Worm (Caenorhabditis elegans): ENCODE results near the gene cysl-1.

The cysl-1 gene

ce11 chrX:9984889-9985404, 30.6 kb upstream of the cysl-1 start, which contains the start of gene F19C6.5:
F19C6.5 (minus strand) TSS chrX:9984939.
- TF ChIP-seq nhr-28 (tag; optimal IDR thresholded peaks at IDR 0.05) = peak; percentile 95
- no peak for TF ChIP-seq daf-16 (GFP tag; optimal IDR thresholded peaks at IDR 0.05)
- peak; percentile 92 for TF ChIP-seq daf-16 (tag; optimal IDR thresholded peaks at IDR 0.05)
- peak; percentile 18 for TF ChIP-seq pqm-1 (tag; optimal IDR thresholded peaks at IDR 0.05)
- peak; percentile 22 for TF ChIP-seq dve-1 (tag; optimal IDR thresholded peaks at IDR 0.05; ENCODE audit: insufficient read depth)
- TF ChIP-seq nhr-48 (tag; optimal IDR thresholded peaks at IDR 0.05) = no peak

ce11 chrX:9981259-9981658, 26.9 kb upstream of the cysl-1 start:
- TF ChIP-seq nhr-25 (tag; optimal IDR thresholded peaks at IDR 0.05; ENCODE audit: borderline replicate concordance, insufficient read depth) (no peak), fkh-10 (GFP tag; optimal IDR thresholded peaks at IDR 0.05) (peak; percentile 74)

ce11 chrX:9976206-9976605, 21.9 kb upstream of the cysl-1 start, which contains the start of gene mgl-1:
mgl-1 (minus strand) TSS chrX:9976306.
- TF ChIP-seq vab-7 (GFP tag; IDR thresholded peaks at IDR 0.05) (no peak), daf-12 (tag; optimal IDR thresholded peaks at IDR 0.05) (peak; percentile 4), hif-1 (tag; optimal IDR thresholded peaks at IDR 0.05) (no peak), attf-4 (tag; optimal IDR thresholded peaks at IDR 0.05) (no peak), unc-39 (tag; optimal IDR thresholded peaks at IDR 0.05) (no peak), lin-38 (GFP tag; IDR thresholded peaks at IDR 0.05) (no peak), lin-1 (GFP tag; IDR thresholded peaks at IDR 0.05) (no peak)

- no peak for TF ChIP-seq ztf-11 (tag; optimal IDR thresholded peaks at IDR 0.05)
Measured at ce11 chrX:9965275-9965674, 10.9 kb upstream of the cysl-1 start, which contains the start of gene pssy-1. pssy-1 (plus strand) TSS chrX:9965592.

- peak in 1 of 2 experiments; percentile 92 for TF ChIP-seq unc-62 (GFP tag; optimal IDR thresholded peaks at IDR 0.05 in 1 of 2)
- TF ChIP-seq unc-62 (tag; optimal IDR thresholded peaks at IDR 0.05) = no peak
- TF ChIP-seq aha-1 (tag) = peak; percentile 22
- no peak for TF ChIP-seq saeg-2 (GFP tag; IDR thresholded peaks at IDR 0.05)
Measured at ce11 chrX:9962535-9962934, 8.2 kb upstream of the cysl-1 start.

ce11 chrX:9958561-9958960, 4.2 kb upstream of the cysl-1 start, which contains the start of gene ZC506.1:
ZC506.1 (plus strand) TSS chrX:9958960.
- TF ChIP-seq dve-1 (tag; optimal IDR thresholded peaks at IDR 0.05; ENCODE audit: insufficient read depth) (peak; percentile 98), unc-39 (tag; optimal IDR thresholded peaks at IDR 0.05) (no peak), daf-19 (GFP tag; conservative IDR thresholded peaks at IDR 0.05) (no peak), hlh-11 (tag; optimal IDR thresholded peaks at IDR 0.05) (peak; percentile 98), pqm-1 (tag; optimal IDR thresholded peaks at IDR 0.05) (peak; percentile 46), nhr-77 (tag; optimal IDR thresholded peaks at IDR 0.05) (peak; percentile 95), gei-8 (GFP tag; optimal IDR thresholded peaks at IDR 0.05) (peak; percentile 22), set-16 (GFP tag; IDR thresholded peaks at IDR 0.05) (peak; percentile 54), nhr-10 (tag; optimal IDR thresholded peaks at IDR 0.05) (peak; percentile 86), Y5F2A.4 (GFP tag; optimal IDR thresholded peaks at IDR 0.05) (no peak), nhr-48 (tag; optimal IDR thresholded peaks at IDR 0.05) (peak; percentile 87), T26A8.4 (GFP tag; IDR thresholded peaks at IDR 0.05) (peak; percentile 87), ctbp-1 (GFP tag; IDR thresholded peaks at IDR 0.05) (peak; percentile 92), lin-13 (GFP tag; optimal IDR thresholded peaks at IDR 0.05) (peak; percentile 95), ZK337.2 (GFP tag; IDR thresholded peaks at IDR 0.05) (no peak), dmd-9 (GFP tag; IDR thresholded peaks at IDR 0.05) (peak; percentile 67; the same call in 1 of the 2 replicates), madf-9 (GFP tag; conservative IDR thresholded peaks at IDR 0.05) (peak; percentile 55), dpl-1 (GFP tag; optimal IDR thresholded peaks at IDR 0.05) (peak; percentile 62), zag-1 (tag; optimal IDR thresholded peaks at IDR 0.05) (no peak), snpc-1.2 (GFP tag; IDR thresholded peaks at IDR 0.05) (no peak), Y48G9A.11 (GFP tag; IDR thresholded peaks at IDR 0.05) (no peak), nhr-6 (tag; optimal IDR thresholded peaks at IDR 0.05) (peak; percentile 93), zip-11 (GFP tag; IDR thresholded peaks at IDR 0.05) (no peak), ztf-7 (tag; optimal IDR thresholded peaks at IDR 0.05) (peak; percentile 86), lin-1 (GFP tag; IDR thresholded peaks at IDR 0.05) (peak; percentile 65; the same call in 1 of the 2 replicates), skn-1 (tag; optimal IDR thresholded peaks at IDR 0.05) (no peak), nhr-42 (GFP tag; IDR thresholded peaks at IDR 0.05) (peak; percentile 89)
